Fruit fly (Drosophila melanogaster) whole organism, embryonic: ENCODE results near the gene Catsup.

ENCODE experiments used
- Atf3 ChIP-seq: fragments of 200-800 bp; sonication (Bioruptor generic); optimal IDR thresholded peaks from 3 replicates; lab custom pipeline; 2016; ENCODE audit warnings: missing biosample characterization, missing genetic modification characterization
- CG11504 ChIP-seq: fragments of 200-800 bp; sonication (Bioruptor generic); optimal IDR thresholded peaks from 3 replicates; lab custom pipeline; 2019; ENCODE audit warnings: missing biosample characterization, mild to moderate bottlenecking, missing genetic modification characterization, moderate library complexity
- CG11695 ChIP-seq: fragments of 200-800 bp; sonication (Bioruptor generic); IDR thresholded peaks from 3 replicates; pipeline ENCODE4 v1.3.6; 2022; ENCODE audit warnings: missing biosample characterization, missing genetic modification characterization
- CG11723 ChIP-seq: fragments of 200-800 bp; sonication (Bioruptor generic); optimal IDR thresholded peaks from 2 replicates; lab custom pipeline; 2017; ENCODE audit warnings: missing biosample characterization, mild to moderate bottlenecking, missing genetic modification characterization
- CG13287 ChIP-seq: fragments of 200-800 bp; sonication (Bioruptor generic); IDR thresholded peaks from 2 replicates; pipeline ENCODE4 v1.3.6; 2022; ENCODE audit warnings: missing biosample characterization, missing genetic modification characterization; ENCODE audit not compliant: partially characterized antibody
- CG13424 ChIP-seq: fragments of 200-800 bp; sonication (Bioruptor generic); optimal IDR thresholded peaks from 2 replicates; lab custom pipeline; 2019; ENCODE audit warnings: missing biosample characterization, mild to moderate bottlenecking, missing genetic modification characterization, moderate library complexity
- CG14710 ChIP-seq: fragments of 200-800 bp; sonication (Bioruptor generic); optimal IDR thresholded peaks from 3 replicates; lab custom pipeline; 2019; ENCODE audit warnings: missing biosample characterization, mild to moderate bottlenecking, missing genetic modification characterization, moderate library complexity
- CG17802 ChIP-seq: fragments of 200-800 bp; sonication (Bioruptor generic); optimal IDR thresholded peaks from 2 replicates; lab custom pipeline; 2018; ENCODE audit warnings: missing biosample characterization, mild to moderate bottlenecking, missing genetic modification characterization, moderate library complexity
- CG2712 ChIP-seq: fragments of 200-800 bp; optimal IDR thresholded peaks from 3 replicates; lab custom pipeline; 2019; ENCODE audit warnings: missing biosample characterization, mild to moderate bottlenecking, missing genetic modification characterization, moderate library complexity
- CG30403 ChIP-seq: fragments of 200-800 bp; sonication (Bioruptor generic); optimal IDR thresholded peaks from 3 replicates; lab custom pipeline; 2016; ENCODE audit warnings: missing biosample characterization, missing genetic modification characterization
- CG31365 ChIP-seq: fragments of 200-800 bp; sonication (Bioruptor generic); optimal IDR thresholded peaks from 2 replicates; lab custom pipeline; 2018; ENCODE audit warnings: missing biosample characterization, mild to moderate bottlenecking, missing genetic modification characterization
- CG42726 ChIP-seq: fragments of 200-800 bp; sonication (Bioruptor generic); IDR thresholded peaks from 2 replicates; pipeline ENCODE4 v1.3.6; 2022; ENCODE audit warnings: missing biosample characterization, missing genetic modification characterization; ENCODE audit not compliant: partially characterized antibody
- CG43689 ChIP-seq: fragments of 200-800 bp; sonication (Bioruptor generic); IDR thresholded peaks from 2 replicates; pipeline ENCODE4 v1.3.6; 2022; ENCODE audit warnings: missing biosample characterization, missing genetic modification characterization
- CG4854 ChIP-seq: fragments of 200-800 bp; sonication (Bioruptor generic); optimal IDR thresholded peaks from 2 replicates; lab custom pipeline; 2016; ENCODE audit warnings: missing biosample characterization, missing genetic modification characterization, inconsistent platforms
- CG5180 ChIP-seq: fragments of 200-800 bp; sonication (Bioruptor generic); optimal IDR thresholded peaks from 3 replicates; lab custom pipeline; 2017; ENCODE audit warnings: missing biosample characterization, missing genetic modification characterization, mild to moderate bottlenecking, moderate library complexity, missing genetic modification reagents
- CG6254 ChIP-seq: fragments of 200-800 bp; sonication (Bioruptor generic); optimal IDR thresholded peaks from 3 replicates; lab custom pipeline; 2017; ENCODE audit warnings: mild to moderate bottlenecking, missing biosample characterization, missing genetic modification reagents, missing genetic modification characterization
- CG6272 ChIP-seq: fragments of 200-800 bp; sonication (Bioruptor generic); IDR thresholded peaks from 2 replicates; pipeline ENCODE4 v1.3.6; 2022; ENCODE audit warnings: missing biosample characterization, missing genetic modification characterization
- CG7556 ChIP-seq: fragments of 200-800 bp; sonication (Bioruptor generic); optimal IDR thresholded peaks from 2 replicates; lab custom pipeline; 2017; ENCODE audit warnings: missing biosample characterization, mild to moderate bottlenecking, missing genetic modification characterization
- CG7928 ChIP-seq: fragments of 200-800 bp; sonication (Bioruptor generic); optimal IDR thresholded peaks from 2 replicates; lab custom pipeline; 2017; ENCODE audit warnings: missing biosample characterization, mild to moderate bottlenecking, missing genetic modification characterization
- D19B ChIP-seq: fragments of 200-800 bp; sonication (Bioruptor generic); optimal IDR thresholded peaks from 2 replicates; lab custom pipeline; 2017; ENCODE audit warnings: missing biosample characterization, mild to moderate bottlenecking, missing genetic modification characterization
- Doc3 ChIP-seq: fragments of 200-800 bp; sonication (Bioruptor generic); IDR thresholded peaks from 3 replicates; pipeline ENCODE4 v1.3.6; 2022; ENCODE audit warnings: missing biosample characterization, missing genetic modification characterization; ENCODE audit not compliant: partially characterized antibody
- HLHmδ ChIP-seq: fragments of 200-800 bp; sonication (Bioruptor generic); optimal IDR thresholded peaks from 2 replicates; lab custom pipeline; 2018; ENCODE audit warnings: missing biosample characterization, mild to moderate bottlenecking, missing genetic modification characterization, moderate library complexity
- HmgZ ChIP-seq: fragments of 200-800 bp; sonication (Bioruptor generic); optimal IDR thresholded peaks from 2 replicates; lab custom pipeline; 2018; ENCODE audit warnings: missing biosample characterization, mild to moderate bottlenecking, missing genetic modification characterization
- Hmr ChIP-seq: fragments of 200-800 bp; sonication (Bioruptor generic); optimal IDR thresholded peaks from 3 replicates; lab custom pipeline; 2017; ENCODE audit warnings: mild to moderate bottlenecking, missing biosample characterization, missing genetic modification reagents, missing genetic modification characterization
- Hsf ChIP-seq: fragments of 200-800 bp; sonication (Bioruptor generic); optimal IDR thresholded peaks from 3 replicates; lab custom pipeline; 2016; ENCODE audit warnings: missing biosample characterization, missing genetic modification characterization
- MBD-R2 ChIP-seq: fragments of 200-800 bp; sonication (Bioruptor generic); IDR thresholded peaks from 2 replicates; pipeline ENCODE4 v1.3.6; 2022; ENCODE audit warnings: missing biosample characterization, missing genetic modification characterization
- Med ChIP-seq: fragments of 200-800 bp; sonication (Bioruptor generic); peaks from one replicate; lab custom pipeline; 2016; ENCODE audit warnings: missing biosample characterization, missing genetic modification characterization, mild to moderate bottlenecking, inconsistent platforms, moderate library complexity
- Myb ChIP-seq: fragments of 200-800 bp; sonication (Bioruptor generic); optimal IDR thresholded peaks from 2 replicates; lab custom pipeline; 2016; ENCODE audit warnings: missing biosample characterization, missing genetic modification characterization
- Optix ChIP-seq: fragments of 200-800 bp; sonication (Bioruptor generic); IDR thresholded peaks from 3 replicates; pipeline ENCODE4 v1.3.6; 2022; ENCODE audit warnings: missing biosample characterization, missing genetic modification characterization
- Scr ChIP-seq: fragments of 200-800 bp; sonication (Bioruptor generic); IDR thresholded peaks from 2 replicates; pipeline ENCODE4 v1.3.6; 2022; ENCODE audit warnings: missing biosample characterization, missing genetic modification characterization; ENCODE audit not compliant: partially characterized antibody
- Sry-δ ChIP-seq: fragments of 200-800 bp; sonication (Bioruptor generic); optimal IDR thresholded peaks from 2 replicates; lab custom pipeline; 2016; ENCODE audit warnings: missing biosample characterization, missing genetic modification characterization
- Tbp ChIP-seq: fragments of >200 bp; optimal IDR thresholded peaks from 2 replicates; lab custom pipeline; 2018; ENCODE audit warnings: missing biosample characterization, missing genetic modification characterization
- YL-1 ChIP-seq: fragments of 200-800 bp; sonication (Bioruptor generic); optimal IDR thresholded peaks from 3 replicates; lab custom pipeline; 2017; ENCODE audit warnings: missing biosample characterization, mild to moderate bottlenecking, missing genetic modification characterization
- croc ChIP-seq: fragments of 200-800 bp; sonication (Bioruptor generic); conservative IDR thresholded peaks from 3 replicates; pipeline ENCODE4 v1.3.6; 2022; ENCODE audit warnings: missing biosample characterization, missing genetic modification characterization
- dmrt11E ChIP-seq: fragments of 200-800 bp; sonication (Bioruptor generic); optimal IDR thresholded peaks from 3 replicates; lab custom pipeline; 2018; ENCODE audit warnings: missing biosample characterization, mild to moderate bottlenecking, missing genetic modification characterization, moderate library complexity
- gsb ChIP-seq: fragments of 200-800 bp; sonication (Bioruptor generic); IDR thresholded peaks from 2 replicates; pipeline ENCODE4 v1.3.6; 2022; ENCODE audit warnings: missing biosample characterization, missing genetic modification characterization
- hkb ChIP-seq, 2 experiments: fragments of 200-800 bp in 1 of 2; fragments of >200 bp in 1 of 2; sonication (Bioruptor generic) in 1 of 2; IDR thresholded peaks in 1 of 2; optimal IDR thresholded peaks in 1 of 2; 2 replicates each; pipeline versions ENCODE4 v1.3.6 to Lab custom; 2017 to 2022; ENCODE audit warnings: missing biosample characterization in 1 of 2, missing genetic modification characterization in 1 of 2
- nerfin-2 ChIP-seq: fragments of 200-800 bp; sonication (Bioruptor generic); IDR thresholded peaks from 2 replicates; pipeline ENCODE4 v1.3.6; 2022; ENCODE audit warnings: missing biosample characterization, missing genetic modification characterization; ENCODE audit not compliant: partially characterized antibody
- p53 ChIP-seq: fragments of 200-800 bp; sonication (Bioruptor generic); optimal IDR thresholded peaks from 2 replicates; lab custom pipeline; 2016; ENCODE audit warnings: missing biosample characterization, missing genetic modification characterization
- pb ChIP-seq: fragments of 200-800 bp; sonication (Bioruptor generic); optimal IDR thresholded peaks from 3 replicates; lab custom pipeline; 2016; ENCODE audit warnings: missing biosample characterization, missing genetic modification characterization
- pfk ChIP-seq: fragments of 200-800 bp; sonication (Bioruptor generic); optimal IDR thresholded peaks from 2 replicates; lab custom pipeline; 2018; ENCODE audit warnings: missing biosample characterization, mild to moderate bottlenecking, missing genetic modification characterization, moderate library complexity
- pho ChIP-seq: fragments of 200-800 bp; sonication (Bioruptor generic); optimal IDR thresholded peaks from 2 replicates; lab custom pipeline; 2016; ENCODE audit warnings: missing biosample characterization, missing genetic modification characterization
- shn ChIP-seq: fragments of 200-800 bp; sonication (Bioruptor generic); optimal IDR thresholded peaks from 3 replicates; lab custom pipeline; 2016; ENCODE audit warnings: missing biosample characterization, missing genetic modification characterization
- sima ChIP-seq: fragments of 200-800 bp; sonication (Bioruptor generic); optimal IDR thresholded peaks from 2 replicates; lab custom pipeline; 2016; ENCODE audit warnings: missing biosample characterization, missing genetic modification characterization
- slp2 ChIP-seq: fragments of 200-800 bp; sonication (Bioruptor generic); optimal IDR thresholded peaks from 2 replicates; lab custom pipeline; 2016; ENCODE audit warnings: missing biosample characterization, missing genetic modification characterization
- sob ChIP-seq: fragments of 200-800 bp; sonication (Bioruptor generic); IDR thresholded peaks from 2 replicates; pipeline ENCODE4 v1.3.6; 2022; ENCODE audit warnings: missing biosample characterization, missing genetic modification characterization
- sqz ChIP-seq: fragments of 200-800 bp; sonication (Bioruptor generic); optimal IDR thresholded peaks from 3 replicates; lab custom pipeline; 2018; ENCODE audit warnings: missing biosample characterization, mild to moderate bottlenecking, missing genetic modification characterization
- stwl ChIP-seq: fragments of 200-800 bp; sonication (Bioruptor generic); optimal IDR thresholded peaks from 3 replicates; lab custom pipeline; 2018; ENCODE audit warnings: missing biosample characterization, mild to moderate bottlenecking, missing genetic modification characterization, moderate library complexity
- trh ChIP-seq: fragments of 200-800 bp; sonication (Bioruptor generic); optimal IDR thresholded peaks from 2 replicates; lab custom pipeline; 2016; ENCODE audit warnings: missing biosample characterization, missing genetic modification characterization
- vnd ChIP-seq: fragments of 200-800 bp; sonication (Bioruptor generic); IDR thresholded peaks from 3 replicates; pipeline ENCODE4 v1.3.6; 2022; ENCODE audit warnings: missing biosample characterization, missing genetic modification characterization; ENCODE audit not compliant: partially characterized antibody
- zfh2 ChIP-seq: fragments of 200-800 bp; sonication (Bioruptor generic); optimal IDR thresholded peaks from 2 replicates; lab custom pipeline; 2016; ENCODE audit warnings: missing biosample characterization, missing genetic modification characterization

The Catsup gene

dm6 chr2L:19064706-19065105 is 23.0 kb downstream of the Catsup start, which contains the start of gene CG17343 (continued):
- TF ChIP-seq Optix (GFP tag; lab: Robert Waterston, UW): no peak
- TF ChIP-seq CG2712 (tag; lab: Kevin White, UChicago): peak; percentile 18
- peak; percentile 83 for TF ChIP-seq Scr
- peak; percentile 40 for TF ChIP-seq Med (GFP tag; lab: Kevin White, UChicago)
- no peak for TF ChIP-seq trh (GFP tag; lab: Kevin White, UChicago)
- TF ChIP-seq Atf3 (GFP tag; lab: Kevin White, UChicago): no peak
- peak; percentile 48; the same call in 1 of the 2 replicates for TF ChIP-seq CG42726 (GFP tag; lab: Robert Waterston, UW)
- no peak for TF ChIP-seq croc (GFP tag; lab: Robert Waterston, UW)
- no peak for TF ChIP-seq p53 (GFP tag; lab: Kevin White, UChicago)
- TF ChIP-seq Hsf: no peak
- TF ChIP-seq zfh2 (GFP tag; lab: Kevin White, UChicago): no peak
- no peak for TF ChIP-seq CG7556 (GFP tag; lab: Kevin White, UChicago)
- TF ChIP-seq CG11695 (GFP tag; lab: Robert Waterston, UW): no peak
- TF ChIP-seq D19B: no peak
- no peak for TF ChIP-seq CG6254 (GFP tag; lab: Kevin White, UChicago)
- TF ChIP-seq pho (GFP tag; lab: Kevin White, UChicago): no peak
- TF ChIP-seq MBD-R2: peak; percentile 86
- TF ChIP-seq CG17802 (tag; lab: Kevin White, UChicago): no peak
- TF ChIP-seq CG4854: no peak
- TF ChIP-seq Myb (GFP tag; lab: Kevin White, UChicago): peak; percentile 33
- no peak for TF ChIP-seq CG11723
- TF ChIP-seq pb: no peak
- TF ChIP-seq sob: no peak
- TF ChIP-seq Doc3 (GFP tag; lab: Robert Waterston, UW): peak; percentile 77
- TF ChIP-seq CG43689 (GFP tag; lab: Robert Waterston, UW): no peak
- TF ChIP-seq sima (GFP tag; lab: Kevin White, UChicago): no peak
- TF ChIP-seq CG14710 (tag; lab: Kevin White, UChicago): peak; percentile 24
- TF ChIP-seq stwl: peak; percentile 68
- TF ChIP-seq CG13424 (tag; lab: Kevin White, UChicago): no peak
- TF ChIP-seq nerfin-2 (GFP tag; lab: Robert Waterston, UW): peak; percentile 98
- TF ChIP-seq Hmr (GFP tag; lab: Kevin White, UChicago): no peak
- TF ChIP-seq Sry-δ (GFP tag; lab: Kevin White, UChicago): peak; percentile 63
- TF ChIP-seq CG5180 (GFP tag; lab: Kevin White, UChicago): no peak
- no peak for TF ChIP-seq pfk (GFP tag; lab: Kevin White, UChicago)
- no peak for TF ChIP-seq shn (GFP tag; lab: Kevin White, UChicago)
- peak; percentile 67 for TF ChIP-seq CG11504 (tag; lab: Kevin White, UChicago)
- no peak for TF ChIP-seq gsb (GFP tag; lab: Robert Waterston, UW)
- no peak for TF ChIP-seq Tbp (GFP tag; lab: Kevin White, UChicago)
- no peak for TF ChIP-seq CG6272 (GFP tag; lab: Robert Waterston, UW)
- TF ChIP-seq HmgZ (tag; lab: Kevin White, UChicago): no peak
- TF ChIP-seq CG13287: peak; percentile 87
- no peak for TF ChIP-seq CG30403 (GFP tag; lab: Kevin White, UChicago)
- no peak for TF ChIP-seq slp2
- no peak for TF ChIP-seq sqz
- no peak for TF ChIP-seq CG31365 (tag; lab: Kevin White, UChicago)
- peak; percentile 90 for TF ChIP-seq vnd (GFP tag; lab: Robert Waterston, UW)
- TF ChIP-seq YL-1 (GFP tag; lab: Kevin White, UChicago): peak; percentile 74
- no peak for TF ChIP-seq dmrt11E (tag; lab: Kevin White, UChicago)
- no peak for TF ChIP-seq hkb (optimal IDR thresholded peaks at IDR 0.05; lab: Kevin White, UChicago)
- TF ChIP-seq hkb (GFP tag; IDR thresholded peaks at IDR 0.05; lab: Robert Waterston, UW): no peak
- TF ChIP-seq CG7928 (GFP tag; lab: Kevin White, UChicago): peak; percentile 81
- TF ChIP-seq HLHmδ (GFP tag; lab: Kevin White, UChicago): no peak
